Worm (Caenorhabditis elegans) whole organism, L3 larva: Measurements from ENCODE around the gene F34H10.1.

Experiments
- aly-2 ChIP-seq: fragments of 150-350 bp; optimal IDR thresholded peaks from 2 replicates; lab custom pipeline; 2014; ENCODE audit warnings: missing biosample characterization, missing genetic modification characterization
- ama-1 ChIP-seq: fragments of 150-350 bp; optimal IDR thresholded peaks from 2 replicates; lab custom pipeline; 2018
- ceh-16 ChIP-seq: sonication (generic microtip); optimal IDR thresholded peaks from 2 replicates; lab custom pipeline; 2017; ENCODE audit warnings: missing biosample characterization, missing genetic modification characterization
- ceh-82 ChIP-seq: fragments of 150-350 bp; optimal IDR thresholded peaks from 2 replicates; lab custom pipeline; 2014; ENCODE audit warnings: missing biosample characterization, missing genetic modification characterization
- daf-12 ChIP-seq: fragments of 150-350 bp; optimal IDR thresholded peaks from 2 replicates; lab custom pipeline; 2014; ENCODE audit warnings: missing biosample characterization, missing genetic modification reagents, missing genetic modification characterization
- elt-2 ChIP-seq: sonication (generic microtip); optimal IDR thresholded peaks from 2 replicates; lab custom pipeline; 2016; ENCODE audit warnings: missing genetic modification reagents, mild to moderate bottlenecking, missing genetic modification characterization, missing compliant biosample characterization
- fkh-10 ChIP-seq: sonication (generic microtip); optimal IDR thresholded peaks from 2 replicates; lab custom pipeline; 2017; ENCODE audit warnings: missing biosample characterization, missing genetic modification reagents, missing genetic modification characterization
- nfya-1 ChIP-seq: sonication (generic microtip); optimal IDR thresholded peaks from 2 replicates; lab custom pipeline; 2017; ENCODE audit warnings: missing genetic modification characterization, mild to moderate bottlenecking, missing compliant biosample characterization, antibody characterized with exemption, moderate library complexity; ENCODE audit not compliant: insufficient read depth
- nhr-11 ChIP-seq: fragments of 150-350 bp; optimal IDR thresholded peaks from 2 replicates; lab custom pipeline; 2014; ENCODE audit warnings: missing biosample characterization, missing genetic modification characterization
- nhr-237 ChIP-seq: fragments of 150-350 bp; optimal IDR thresholded peaks from 2 replicates; lab custom pipeline; 2014; ENCODE audit warnings: missing biosample characterization, missing genetic modification characterization
- sea-2 ChIP-seq: fragments of 150-350 bp; sonication (generic microtip); optimal IDR thresholded peaks from 4 replicates; lab custom pipeline; 2014; ENCODE audit warnings: missing biosample characterization, missing genetic modification reagents, missing genetic modification characterization
- skn-1 ChIP-seq: fragments of 150-350 bp; optimal IDR thresholded peaks from 2 replicates; lab custom pipeline; 2014; ENCODE audit warnings: missing biosample characterization, missing genetic modification characterization
- snpc-4 ChIP-seq: fragments of 150-350 bp; optimal IDR thresholded peaks from 2 replicates; lab custom pipeline; 2014; ENCODE audit warnings: missing biosample characterization, missing genetic modification characterization
- unc-62 ChIP-seq: fragments of 150-350 bp; sonication (generic microtip); optimal IDR thresholded peaks from 4 replicates; lab custom pipeline; 2014; ENCODE audit warnings: missing biosample characterization, missing genetic modification reagents, missing genetic modification characterization

DNA sequence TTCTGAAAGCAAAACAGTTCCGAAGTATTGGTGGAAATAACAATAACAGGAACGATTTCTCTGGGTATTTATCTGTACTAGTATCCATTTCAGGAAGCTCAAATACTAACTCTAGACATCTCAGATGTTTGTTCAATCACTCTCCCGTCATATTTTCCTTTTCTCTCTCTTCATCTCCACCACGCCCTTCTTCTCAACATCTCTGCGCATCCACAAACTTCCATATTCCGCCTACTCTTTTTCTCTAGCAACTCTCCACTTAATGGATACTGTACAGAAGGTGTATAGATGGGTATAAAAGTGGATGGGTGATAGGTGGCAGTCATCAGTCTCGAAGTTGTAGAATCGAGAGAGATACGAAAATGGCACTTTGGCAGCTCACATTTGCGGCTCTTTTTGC, 41.6 kb upstream of the F34H10.1 start, which contains the start of gene gpx-5:
- TF ChIP-seq sea-2 (GFP tag; lab: Kevin White, UChicago) (no peak), fkh-10 (GFP tag; lab: Kevin White, UChicago) (no peak), nhr-237 (tag; lab: Kevin White, UChicago) (no peak), ceh-82 (tag; lab: Kevin White, UChicago) (no peak), daf-12 (tag; lab: Kevin White, UChicago) (no peak), skn-1 (tag; lab: Kevin White, UChicago) (no peak), nfya-1 (tag; lab: Kevin White, UChicago) (peak; percentile 17), aly-2 (tag; lab: Kevin White, UChicago) (no peak), elt-2 (tag; lab: Kevin White, UChicago) (no peak), ama-1 (lab: Kevin White, UChicago) (no peak), snpc-4 (tag; lab: Kevin White, UChicago) (no peak), nhr-11 (tag; lab: Kevin White, UChicago) (no peak), ceh-16 (tag; lab: Kevin White, UChicago) (no peak), unc-62 (no peak)
